Worm (Caenorhabditis elegans): ENCODE data around the gene sri-50.

sri-50 gene

ce11 chrII:3222686-3223085, 19.2 kb downstream of the sri-50 start, which contains the start of gene ZC239.13:
Gene ZC239.13, minus strand, starts transcription at chrII:3222839.
- no peak for TF ChIP-seq sea-1 (GFP tag; conservative IDR thresholded peaks at IDR 0.05)
- TF ChIP-seq tbx-11 (GFP tag; IDR thresholded peaks at IDR 0.05) = no peak
- no peak for TF ChIP-seq ets-7 (tag; optimal IDR thresholded peaks at IDR 0.05)
- TF ChIP-seq ama-1 (optimal IDR thresholded peaks at IDR 0.05) = no peak
- TF ChIP-seq tra-4 (tag; optimal IDR thresholded peaks at IDR 0.05) = no peak
- no peak for TF ChIP-seq ceh-36 (tag; optimal IDR thresholded peaks at IDR 0.05)
- TF ChIP-seq flt-1 (GFP tag; IDR thresholded peaks at IDR 0.05) = no peak
- no peak for TF ChIP-seq F13C5.2 (tag; optimal IDR thresholded peaks at IDR 0.05)
- no peak for TF ChIP-seq hnd-1 (tag; optimal IDR thresholded peaks at IDR 0.05)
- no peak for TF ChIP-seq pes-1 (GFP tag; IDR thresholded peaks at IDR 0.05)
- no peak for TF ChIP-seq hmbx-1 (tag; optimal IDR thresholded peaks at IDR 0.05)
- TF ChIP-seq ceh-13 (GFP tag; optimal IDR thresholded peaks at IDR 0.05) = no peak
- no peak for TF ChIP-seq hmg-4 (GFP tag; optimal IDR thresholded peaks at IDR 0.05)
- no peak for TF ChIP-seq scrt-1 (GFP tag; IDR thresholded peaks at IDR 0.05)
- no peak for TF ChIP-seq tbx-37 (GFP tag; conservative IDR thresholded peaks at IDR 0.05)
- no peak for TF ChIP-seq aly-1 (tag; optimal IDR thresholded peaks at IDR 0.05)
- no peak for TF ChIP-seq B0310.2 (tag; optimal IDR thresholded peaks at IDR 0.05)

ce11 chrII:3224631-3225030, 21.1 kb downstream of the sri-50 start, which contains the start of gene ZC239.15:
Gene ZC239.15, minus strand, starts transcription at chrII:3224731.
- no peak for TF ChIP-seq hnd-1 (tag; optimal IDR thresholded peaks at IDR 0.05)
- TF ChIP-seq ets-7 (tag; optimal IDR thresholded peaks at IDR 0.05) = no peak
- no peak for TF ChIP-seq F13C5.2 (tag; optimal IDR thresholded peaks at IDR 0.05)
- no peak for TF ChIP-seq tra-4 (tag; optimal IDR thresholded peaks at IDR 0.05)

ce11 chrII:3225200-3225599, 21.7 kb downstream of the sri-50 start, which contains the start of gene ZC239.16:
Gene ZC239.16, minus strand, starts transcription at chrII:3225319.
- no peak for TF ChIP-seq ets-7 (tag; optimal IDR thresholded peaks at IDR 0.05)
- no peak for TF ChIP-seq hmbx-1 (tag; optimal IDR thresholded peaks at IDR 0.05)
- TF ChIP-seq sea-1 (GFP tag; conservative IDR thresholded peaks at IDR 0.05) = no peak
- TF ChIP-seq ceh-36 (tag; optimal IDR thresholded peaks at IDR 0.05) = no peak
- TF ChIP-seq aly-1 (tag; optimal IDR thresholded peaks at IDR 0.05) = no peak
- no peak for TF ChIP-seq tbx-37 (GFP tag; conservative IDR thresholded peaks at IDR 0.05)
- no peak for TF ChIP-seq flt-1 (GFP tag; IDR thresholded peaks at IDR 0.05)

- TF ChIP-seq tbx-11 (GFP tag; IDR thresholded peaks at IDR 0.05) = no peak
- no peak for TF ChIP-seq sea-1 (GFP tag; conservative IDR thresholded peaks at IDR 0.05)
- TF ChIP-seq ets-7 (tag; optimal IDR thresholded peaks at IDR 0.05) = no peak
- no peak for TF ChIP-seq tbx-37 (GFP tag; conservative IDR thresholded peaks at IDR 0.05)
- no peak for TF ChIP-seq flt-1 (GFP tag; IDR thresholded peaks at IDR 0.05)
- TF ChIP-seq hmg-4 (GFP tag; optimal IDR thresholded peaks at IDR 0.05) = no peak
- no peak for TF ChIP-seq pes-1 (GFP tag; IDR thresholded peaks at IDR 0.05)
- no peak for TF ChIP-seq ceh-13 (GFP tag; optimal IDR thresholded peaks at IDR 0.05)
- no peak for TF ChIP-seq hnd-1 (tag; optimal IDR thresholded peaks at IDR 0.05)
- no peak for TF ChIP-seq hmbx-1 (tag; optimal IDR thresholded peaks at IDR 0.05)
- TF ChIP-seq ama-1 (optimal IDR thresholded peaks at IDR 0.05) = no peak
- TF ChIP-seq aly-1 (tag; optimal IDR thresholded peaks at IDR 0.05) = no peak
- no peak for TF ChIP-seq scrt-1 (GFP tag; IDR thresholded peaks at IDR 0.05)
- no peak for TF ChIP-seq F13C5.2 (tag; optimal IDR thresholded peaks at IDR 0.05)
Measured at ce11 chrII:3225780-3226179, 22.3 kb downstream of the sri-50 start, which contains the start of gene ZC239.17. Gene ZC239.17, minus strand, starts transcription at chrII:3225880.

ce11 chrII:3230422-3230821, 26.9 kb downstream of the sri-50 start, which contains the start of gene srh-297:
Gene srh-297, minus strand, starts transcription at chrII:3230522.
- TF ChIP-seq aly-1 (tag; optimal IDR thresholded peaks at IDR 0.05) (no peak), pes-1 (GFP tag; IDR thresholded peaks at IDR 0.05) (no peak), hmbx-1 (tag; optimal IDR thresholded peaks at IDR 0.05) (no peak)

ce11 chrII:3234725-3235124, 31.2 kb downstream of the sri-50 start, which contains the start of gene C17F4.8:
Gene C17F4.8, minus strand, starts transcription at chrII:3234825.
- TF ChIP-seq tbx-37 (GFP tag; conservative IDR thresholded peaks at IDR 0.05) (no peak), tbx-11 (GFP tag; IDR thresholded peaks at IDR 0.05) (no peak), ceh-36 (tag; optimal IDR thresholded peaks at IDR 0.05) (no peak), hmg-4 (GFP tag; optimal IDR thresholded peaks at IDR 0.05) (no peak), sea-1 (GFP tag; conservative IDR thresholded peaks at IDR 0.05) (no peak), F13C5.2 (tag; optimal IDR thresholded peaks at IDR 0.05) (no peak), scrt-1 (GFP tag; IDR thresholded peaks at IDR 0.05) (no peak), hmbx-1 (tag; optimal IDR thresholded peaks at IDR 0.05) (no peak), aly-1 (tag; optimal IDR thresholded peaks at IDR 0.05) (no peak), ama-1 (optimal IDR thresholded peaks at IDR 0.05) (no peak), ets-7 (tag; optimal IDR thresholded peaks at IDR 0.05) (no peak), flt-1 (GFP tag; IDR thresholded peaks at IDR 0.05) (no peak), B0310.2 (tag; optimal IDR thresholded peaks at IDR 0.05) (no peak), hnd-1 (tag; optimal IDR thresholded peaks at IDR 0.05) (no peak), tra-4 (tag; optimal IDR thresholded peaks at IDR 0.05) (no peak), ceh-13 (GFP tag; optimal IDR thresholded peaks at IDR 0.05) (no peak), pes-1 (GFP tag; IDR thresholded peaks at IDR 0.05) (no peak)

ce11 chrII:3237038-3237521, 33.6 kb downstream of the sri-50 start, which contains the start of the genes srz-67 and C17F4.11:
Gene srz-67, minus strand, starts transcription at chrII:3237138.
Gene C17F4.11, plus strand, starts transcription at chrII:3237471.
- no peak for TF ChIP-seq hnd-1 (tag; optimal IDR thresholded peaks at IDR 0.05)
- no peak for TF ChIP-seq ceh-36 (tag; optimal IDR thresholded peaks at IDR 0.05)
- no peak for TF ChIP-seq tbx-11 (GFP tag; IDR thresholded peaks at IDR 0.05)
- TF ChIP-seq ama-1 (optimal IDR thresholded peaks at IDR 0.05) = no peak
- no peak for TF ChIP-seq flt-1 (GFP tag; IDR thresholded peaks at IDR 0.05)
- no peak for TF ChIP-seq hmg-4 (GFP tag; optimal IDR thresholded peaks at IDR 0.05)
- TF ChIP-seq hmbx-1 (tag; optimal IDR thresholded peaks at IDR 0.05) = no peak
- no peak for TF ChIP-seq pes-1 (GFP tag; IDR thresholded peaks at IDR 0.05)
- TF ChIP-seq tra-4 (tag; optimal IDR thresholded peaks at IDR 0.05) = no peak

ce11 chrII:3240207-3240606, 36.7 kb downstream of the sri-50 start, which contains the start of gene C17F4.3:
Gene C17F4.3, plus strand, starts transcription at chrII:3240507.
- TF ChIP-seq ama-1 (optimal IDR thresholded peaks at IDR 0.05) (no peak), hnd-1 (tag; optimal IDR thresholded peaks at IDR 0.05) (no peak), tbx-37 (GFP tag; conservative IDR thresholded peaks at IDR 0.05) (no peak), sea-1 (GFP tag; conservative IDR thresholded peaks at IDR 0.05) (no peak), B0310.2 (tag; optimal IDR thresholded peaks at IDR 0.05) (no peak), flt-1 (GFP tag; IDR thresholded peaks at IDR 0.05) (no peak), ets-7 (tag; optimal IDR thresholded peaks at IDR 0.05) (no peak), hmg-4 (GFP tag; optimal IDR thresholded peaks at IDR 0.05) (no peak)

All from whole organism, early embryonic.